Worm (Caenorhabditis elegans) whole organism, L1 larva: ENCODE measurements around the gene lron-5.

Experiments
- C04F5.9 ChIP-seq: sonication (generic microtip); optimal IDR thresholded peaks from 2 replicates; lab custom pipeline; 2016; ENCODE audit warnings: missing genetic modification characterization, missing compliant biosample characterization
- Y116A8C.19 ChIP-seq: sonication (generic microtip); optimal IDR thresholded peaks from 2 replicates; lab custom pipeline; 2016; ENCODE audit warnings: missing compliant biosample characterization, missing genetic modification characterization, borderline replicate concordance
- aha-1 ChIP-seq: fragments of 150-350 bp; optimal IDR thresholded peaks from 2 replicates; lab custom pipeline; 2014; ENCODE audit warnings: missing biosample characterization, missing genetic modification characterization
- alr-1 ChIP-seq: fragments of 200-800 bp; sonication (Bioruptor generic); optimal IDR thresholded peaks from 2 replicates; lab custom pipeline; 2018; ENCODE audit warnings: borderline replicate concordance, mild to moderate bottlenecking, missing genetic modification characterization, missing compliant biosample characterization
- aly-2 ChIP-seq: fragments of 150-350 bp; optimal IDR thresholded peaks from 2 replicates; lab custom pipeline; 2014; ENCODE audit warnings: missing biosample characterization, missing genetic modification characterization
- ama-1 ChIP-seq: fragments of 150-350 bp; optimal IDR thresholded peaks from 2 replicates; lab custom pipeline; 2014
- blmp-1 ChIP-seq: fragments of 150-350 bp; optimal IDR thresholded peaks from 2 replicates; lab custom pipeline; 2014; ENCODE audit warnings: missing biosample characterization, missing genetic modification characterization
- ceh-63 ChIP-seq: fragments of 200-800 bp; sonication (Bioruptor generic); optimal IDR thresholded peaks from 2 replicates; lab custom pipeline; 2018; ENCODE audit warnings: mild to moderate bottlenecking, missing genetic modification characterization, missing compliant biosample characterization
- ceh-82 ChIP-seq, 3 experiments: fragments of 150-350 bp in 1 of 3; sonication (generic microtip) in 2 of 3; optimal IDR thresholded peaks; 2 replicates each; lab custom pipeline; 2014 to 2017; ENCODE audit warnings: missing biosample characterization in 3 of 3, missing genetic modification characterization in 3 of 3
- ceh-88 ChIP-seq: fragments of 200-800 bp; sonication (Bioruptor generic); IDR thresholded peaks from 2 replicates; pipeline ENCODE4 v1.3.6; 2022; ENCODE audit warnings: missing genetic modification characterization, missing compliant biosample characterization
- dpl-1 ChIP-seq, 3 experiments: fragments of 150-350 bp in 2 of 3; sonication (generic microtip) in 1 of 3; optimal IDR thresholded peaks; 2 replicates each; lab custom pipeline; 2014 to 2017; ENCODE audit warnings: missing biosample characterization in 3 of 3, missing genetic modification characterization in 3 of 3, missing genetic modification reagents in 3 of 3
- dsc-1 ChIP-seq: sonication (generic microtip); optimal IDR thresholded peaks from 2 replicates; lab custom pipeline; 2016; ENCODE audit warnings: mild to moderate bottlenecking, missing genetic modification characterization, missing compliant biosample characterization
- efl-1 ChIP-seq, 4 experiments: fragments of 150-350 bp; optimal IDR thresholded peaks in 3 of 4; peaks in 1 of 4; 1 replicate in 1 of 4; 2 replicates in 3 of 4; lab custom pipeline; 2014; ENCODE audit warnings: missing biosample characterization in 2 of 4, missing genetic modification characterization in 2 of 4, missing genetic modification reagents in 2 of 4
- efl-3 ChIP-seq: fragments of 200-800 bp; sonication (Bioruptor generic); optimal IDR thresholded peaks from 2 replicates; lab custom pipeline; 2018; ENCODE audit warnings: mild to moderate bottlenecking, missing genetic modification characterization, missing compliant biosample characterization
- egl-13 ChIP-seq: sonication (generic microtip); optimal IDR thresholded peaks from 2 replicates; lab custom pipeline; 2016; ENCODE audit warnings: missing genotype, missing genetic modification reagents, missing genetic modification characterization, missing compliant biosample characterization
- elt-2 ChIP-seq: sonication (generic microtip); optimal IDR thresholded peaks from 2 replicates; lab custom pipeline; 2016; ENCODE audit warnings: missing genetic modification characterization, mild to moderate bottlenecking, inconsistent platforms, missing compliant biosample characterization, missing genetic modification reagents
- fkh-10 ChIP-seq: sonication (generic microtip); optimal IDR thresholded peaks from 2 replicates; lab custom pipeline; 2017; ENCODE audit warnings: missing biosample characterization, missing genetic modification reagents, missing genetic modification characterization
- fkh-8 ChIP-seq: sonication (generic microtip); optimal IDR thresholded peaks from 2 replicates; lab custom pipeline; 2016; ENCODE audit warnings: mild to moderate bottlenecking, missing genetic modification characterization, missing compliant biosample characterization
- fos-1 ChIP-seq: fragments of 150-350 bp; optimal IDR thresholded peaks from 2 replicates; lab custom pipeline; 2014; ENCODE audit warnings: missing biosample characterization, missing genetic modification characterization
- hlh-17 ChIP-seq: fragments of 200-800 bp; sonication (Bioruptor generic); optimal IDR thresholded peaks from 2 replicates; lab custom pipeline; 2018; ENCODE audit warnings: missing genetic modification characterization, mild to moderate bottlenecking, missing compliant biosample characterization, moderate library complexity, borderline replicate concordance
- hlh-4 ChIP-seq: sonication (generic microtip); optimal IDR thresholded peaks from 2 replicates; lab custom pipeline; 2016; ENCODE audit warnings: mild to moderate bottlenecking, missing genetic modification characterization, missing compliant biosample characterization
- jun-1 ChIP-seq: fragments of 150-350 bp; optimal IDR thresholded peaks from 2 replicates; lab custom pipeline; 2014; ENCODE audit warnings: missing biosample characterization, missing genetic modification reagents, missing genetic modification characterization
- lin-35 ChIP-seq, 2 experiments: fragments of 150-350 bp; optimal IDR thresholded peaks; 2 replicates each; lab custom pipeline; 2014; ENCODE audit warnings: missing biosample characterization in 2 of 2, missing genetic modification characterization in 2 of 2, missing genetic modification reagents in 2 of 2
- lin-39 ChIP-seq: fragments of 150-350 bp; optimal IDR thresholded peaks from 2 replicates; lab custom pipeline; 2014; ENCODE audit warnings: missing biosample characterization, missing genetic modification reagents, missing genetic modification characterization
- lir-3 ChIP-seq: sonication (generic microtip); optimal IDR thresholded peaks from 2 replicates; lab custom pipeline; 2016; ENCODE audit warnings: mild to moderate bottlenecking, missing genetic modification characterization, moderate library complexity, missing compliant biosample characterization; ENCODE audit not compliant: poor library complexity
- nhr-11 ChIP-seq: fragments of 150-350 bp; optimal IDR thresholded peaks from 2 replicates; lab custom pipeline; 2014; ENCODE audit warnings: missing biosample characterization, missing genetic modification characterization
- nhr-12 ChIP-seq: sonication (generic microtip); optimal IDR thresholded peaks from 2 replicates; lab custom pipeline; 2017; ENCODE audit warnings: missing biosample characterization, missing genetic modification characterization
- nhr-19 ChIP-seq: fragments of 200-800 bp; sonication (Bioruptor generic); conservative IDR thresholded peaks from 2 replicates; pipeline ENCODE4 v1.3.6; 2022; ENCODE audit warnings: missing genetic modification characterization, missing compliant biosample characterization
- nhr-237 ChIP-seq: fragments of 150-350 bp; optimal IDR thresholded peaks from 2 replicates; lab custom pipeline; 2014; ENCODE audit warnings: missing biosample characterization, missing genetic modification characterization
- nhr-47 ChIP-seq: sonication (generic microtip); optimal IDR thresholded peaks from 2 replicates; lab custom pipeline; 2016; ENCODE audit warnings: mild to moderate bottlenecking, missing genetic modification characterization, moderate library complexity, missing compliant biosample characterization
- nhr-77 ChIP-seq: fragments of 150-350 bp; optimal IDR thresholded peaks from 2 replicates; lab custom pipeline; 2014; ENCODE audit warnings: missing biosample characterization, missing genetic modification characterization
- nhr-84 ChIP-seq: sonication (generic microtip); optimal IDR thresholded peaks from 2 replicates; lab custom pipeline; 2017; ENCODE audit warnings: missing biosample characterization, missing genetic modification characterization
- nhr-85 ChIP-seq: sonication (generic microtip); peaks from one replicate; lab custom pipeline; 2016; ENCODE audit warnings: missing genetic modification characterization, inconsistent platforms, missing compliant biosample characterization
- pag-3 ChIP-seq: sonication (generic microtip); optimal IDR thresholded peaks from 2 replicates; lab custom pipeline; 2017; ENCODE audit warnings: missing genetic modification characterization, mild to moderate bottlenecking, missing compliant biosample characterization, antibody characterized with exemption, borderline replicate concordance; ENCODE audit not compliant: insufficient read depth
- pax-3 ChIP-seq: fragments of 200-800 bp; sonication (Bioruptor generic); optimal IDR thresholded peaks from 2 replicates; lab custom pipeline; 2018; ENCODE audit warnings: mild to moderate bottlenecking, missing genetic modification characterization, moderate library complexity, missing compliant biosample characterization
- pqm-1 ChIP-seq: sonication (generic microtip); optimal IDR thresholded peaks from 3 replicates; lab custom pipeline; 2017; ENCODE audit warnings: missing biosample characterization, missing genetic modification characterization
- snpc-4 ChIP-seq: fragments of 150-350 bp; optimal IDR thresholded peaks from 2 replicates; lab custom pipeline; 2014; ENCODE audit warnings: missing biosample characterization, missing genetic modification characterization
- snu-23 ChIP-seq: sonication (generic microtip); optimal IDR thresholded peaks from 2 replicates; lab custom pipeline; 2016; ENCODE audit warnings: missing genetic modification characterization, missing compliant biosample characterization
- sox-4 ChIP-seq: sonication (generic microtip); optimal IDR thresholded peaks from 2 replicates; lab custom pipeline; 2016; ENCODE audit warnings: missing genetic modification characterization, missing compliant biosample characterization
- sptf-1 ChIP-seq: fragments of 150-350 bp; optimal IDR thresholded peaks from 2 replicates; lab custom pipeline; 2014; ENCODE audit warnings: missing biosample characterization, missing genetic modification characterization
- sup-37 ChIP-seq: fragments of 200-800 bp; sonication (Bioruptor generic); optimal IDR thresholded peaks from 2 replicates; lab custom pipeline; 2018; ENCODE audit warnings: mild to moderate bottlenecking, missing genetic modification characterization, missing compliant biosample characterization
- tlp-1 ChIP-seq: fragments of 150-350 bp; optimal IDR thresholded peaks from 2 replicates; lab custom pipeline; 2014; ENCODE audit warnings: missing biosample characterization, missing genetic modification characterization
- unc-30 ChIP-seq: sonication (generic microtip); optimal IDR thresholded peaks from 2 replicates; lab custom pipeline; 2017; ENCODE audit warnings: missing biosample characterization, missing genetic modification characterization
- unc-62 ChIP-seq: fragments of 150-350 bp; optimal IDR thresholded peaks from 2 replicates; lab custom pipeline; 2014; ENCODE audit warnings: missing biosample characterization, missing genetic modification reagents, missing genetic modification characterization
- unc-86 ChIP-seq: sonication (generic microtip); optimal IDR thresholded peaks from 2 replicates; lab custom pipeline; 2016; ENCODE audit warnings: missing genetic modification characterization, missing compliant biosample characterization

Gene lron-5

ce11 chrIII:4587177-4587576, 35.7 kb upstream of the lron-5 start, which contains the start of the genes F35G12.7 and smc-4 (continued):
- peak; percentile 26 for TF ChIP-seq fkh-8 (tag; lab: Kevin White, UChicago)
- TF ChIP-seq unc-30 (tag; lab: Kevin White, UChicago), result no peak
- TF ChIP-seq nhr-84 (tag; lab: Kevin White, UChicago), result no peak
- TF ChIP-seq nhr-85 (tag; lab: Kevin White, UChicago), result peak; percentile 58
- no peak for TF ChIP-seq hlh-4 (tag; lab: Kevin White, UChicago)
- TF ChIP-seq nhr-11 (tag; lab: Kevin White, UChicago), result no peak
- no peak for TF ChIP-seq efl-3 (GFP tag; lab: Kevin White, UChicago)
- no peak for TF ChIP-seq fos-1
- peak; percentile 64 for TF ChIP-seq dsc-1 (tag; lab: Kevin White, UChicago)
- peak; percentile 71 for TF ChIP-seq nhr-19
- TF ChIP-seq lin-35 (GFP tag; optimal IDR thresholded peaks at IDR 0.05; lab: Kevin White, UChicago), result peak; percentile 87 to 94
- TF ChIP-seq pax-3 (tag; lab: Kevin White, UChicago), result no peak
- TF ChIP-seq unc-86 (tag; lab: Kevin White, UChicago), result peak; percentile 6
- TF ChIP-seq sptf-1, result no peak
- no peak for TF ChIP-seq unc-62 (GFP tag; lab: Kevin White, UChicago)
- no peak for TF ChIP-seq fkh-10 (GFP tag; lab: Kevin White, UChicago)
- no peak for TF ChIP-seq hlh-17 (GFP tag; lab: Kevin White, UChicago)
- TF ChIP-seq efl-1 (optimal IDR thresholded peaks at IDR 0.05; lab: Kevin White, UChicago), result peak; percentile 81 to 89
- TF ChIP-seq efl-1 (GFP tag; optimal IDR thresholded peaks at IDR 0.05 in 1 of 2; lab: Kevin White, UChicago), result peak; percentile 89 to 99
- no peak for TF ChIP-seq nhr-77 (tag; lab: Kevin White, UChicago)
- peak; percentile 9 for TF ChIP-seq snpc-4 (tag; lab: Kevin White, UChicago)
- no peak for TF ChIP-seq jun-1 (tag; lab: Kevin White, UChicago)
- no peak for TF ChIP-seq aha-1 (tag; lab: Kevin White, UChicago)
- no peak for TF ChIP-seq sox-4 (tag; lab: Kevin White, UChicago)
- no peak for TF ChIP-seq nhr-12 (tag; lab: Kevin White, UChicago)
- no peak for TF ChIP-seq ceh-63 (GFP tag; lab: Kevin White, UChicago)
- no peak for TF ChIP-seq ama-1 (lab: Kevin White, UChicago)
- peak; percentile 48 for TF ChIP-seq C04F5.9 (tag; lab: Kevin White, UChicago)
- no peak for TF ChIP-seq aly-2 (tag; lab: Kevin White, UChicago)
- no peak for TF ChIP-seq pqm-1 (tag; lab: Kevin White, UChicago)
- TF ChIP-seq ceh-82 (tag; optimal IDR thresholded peaks at IDR 0.05; lab: Kevin White, UChicago), result peak in 2 of 3 experiments; percentile 35 to 47
- no peak for TF ChIP-seq elt-2
- TF ChIP-seq sup-37, result no peak
- peak; percentile 86 to 91 (median 91) for TF ChIP-seq dpl-1 (GFP tag; optimal IDR thresholded peaks at IDR 0.05; lab: Kevin White, UChicago)
- TF ChIP-seq Y116A8C.19 (tag; lab: Kevin White, UChicago), result no peak
- TF ChIP-seq pag-3, result no peak
- peak; percentile 72 for TF ChIP-seq nhr-47 (tag; lab: Kevin White, UChicago)
- peak; percentile 77 for TF ChIP-seq snu-23
- TF ChIP-seq lir-3 (tag; lab: Kevin White, UChicago), result no peak
- no peak for TF ChIP-seq tlp-1 (tag; lab: Kevin White, UChicago)
- TF ChIP-seq alr-1 (tag; lab: Kevin White, UChicago), result no peak
- TF ChIP-seq blmp-1 (tag; lab: Kevin White, UChicago), result no peak
- no peak for TF ChIP-seq egl-13 (tag; lab: Kevin White, UChicago)
- TF ChIP-seq lin-39 (tag; lab: Kevin White, UChicago), result peak; percentile 15
- TF ChIP-seq nhr-237, result no peak
- TF ChIP-seq ceh-88 (GFP tag; lab: Robert Waterston, UW), result no peak
